Fruit fly (Drosophila melanogaster) Kc167 (cell line): Measurements from ENCODE around the gene Ilp8.

Experiments
- Myc ChIP-seq: fragments of >200 bp; optimal IDR thresholded peaks from 2 replicates; lab custom pipeline; 2017; ENCODE audit warnings: missing external identifiers
- Sin3A ChIP-seq: fragments of >200 bp; optimal IDR thresholded peaks from 2 replicates; lab custom pipeline; 2018; ENCODE audit warnings: missing external identifiers
- h ChIP-seq: fragments of >200 bp; optimal IDR thresholded peaks from 3 replicates; lab custom pipeline; 2018; ENCODE audit warnings: missing external identifiers
- insv ChIP-seq: fragments of >200 bp; optimal IDR thresholded peaks from 3 replicates; lab custom pipeline; 2018; ENCODE audit warnings: missing external identifiers
- psq ChIP-seq: fragments of >200 bp; optimal IDR thresholded peaks from 2 replicates; lab custom pipeline; 2017; ENCODE audit warnings: missing external identifiers
- ttk ChIP-seq: sonication (Bioruptor generic); optimal IDR thresholded peaks from 2 replicates; lab custom pipeline; 2017; ENCODE audit warnings: missing external identifiers

dm6 chr3L:17005415-17005796 is 26.5 kb downstream of the Ilp8 start:
- TF ChIP-seq h (no peak), Sin3A (lab: Kevin White, UChicago) (no peak), insv (lab: Kevin White, UChicago) (no peak), psq (lab: Kevin White, UChicago) (no peak), ttk (lab: Kevin White, UChicago) (no peak), Myc (no peak)
